Worm (Caenorhabditis elegans): Measurements from ENCODE around the gene tph-1.

Gene tph-1

DNA sequence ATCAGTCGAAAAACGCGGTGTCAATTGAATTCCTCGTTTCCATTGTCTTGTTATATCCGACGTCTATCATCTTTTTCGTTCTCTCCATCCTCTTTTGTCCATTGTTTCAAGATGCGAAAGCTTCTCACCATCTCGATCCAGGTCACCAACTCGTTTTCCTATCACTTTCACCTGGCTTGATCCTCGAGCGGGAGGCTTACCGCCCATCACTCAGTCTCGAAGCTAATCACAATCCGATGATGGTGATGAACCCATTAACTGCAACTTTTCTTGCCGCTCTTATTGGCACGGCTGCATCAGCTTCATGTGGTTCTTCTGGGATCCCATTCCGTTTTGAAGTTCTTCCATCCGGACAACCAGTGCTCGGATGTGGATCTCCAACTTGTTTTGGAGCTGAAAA is 18.2 kb upstream of the tph-1 start, which contains the start of gene wrt-1:
TSS of gene wrt-1 (plus strand) at position 53 of the 400 bp plus-strand sequence.
- TF ChIP-seq ama-1 (optimal IDR thresholded peaks at IDR 0.05) (no peak), flt-1 (GFP tag; IDR thresholded peaks at IDR 0.05) (no peak), tbx-11 (GFP tag; IDR thresholded peaks at IDR 0.05) (no peak), ceh-13 (GFP tag; optimal IDR thresholded peaks at IDR 0.05) (no peak), F13C5.2 (tag; optimal IDR thresholded peaks at IDR 0.05) (no peak), hmg-4 (GFP tag; optimal IDR thresholded peaks at IDR 0.05) (no peak), scrt-1 (GFP tag; IDR thresholded peaks at IDR 0.05) (no peak), sea-1 (GFP tag; conservative IDR thresholded peaks at IDR 0.05) (no peak), aly-1 (tag; optimal IDR thresholded peaks at IDR 0.05) (no peak), hnd-1 (tag; optimal IDR thresholded peaks at IDR 0.05) (no peak), tra-4 (tag; optimal IDR thresholded peaks at IDR 0.05) (no peak)

DNA sequence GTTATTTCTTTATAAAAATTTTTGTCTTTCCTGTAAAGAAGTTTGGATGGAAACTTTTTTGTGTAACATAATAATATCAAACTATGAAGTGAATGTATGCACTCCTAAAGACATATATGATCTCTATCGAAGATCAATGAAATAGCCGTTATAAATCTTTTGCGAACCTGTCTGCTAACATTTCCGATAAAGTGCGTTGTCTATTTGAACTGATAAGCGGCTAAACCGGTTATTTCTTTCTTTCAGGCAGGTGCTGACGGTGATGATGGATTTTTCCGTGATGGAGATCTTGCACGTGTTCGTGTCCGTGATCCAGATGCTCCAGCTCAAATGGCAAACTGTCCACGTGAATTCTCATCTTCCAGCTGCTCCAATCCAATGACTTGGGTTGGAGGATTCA is 17.7 kb upstream of the tph-1 start:
- TF ChIP-seq ets-7 (tag; optimal IDR thresholded peaks at IDR 0.05) (no peak), scrt-1 (GFP tag; IDR thresholded peaks at IDR 0.05) (no peak), hnd-1 (tag; optimal IDR thresholded peaks at IDR 0.05) (no peak), flt-1 (GFP tag; IDR thresholded peaks at IDR 0.05) (no peak), ceh-13 (GFP tag; optimal IDR thresholded peaks at IDR 0.05) (no peak), F13C5.2 (tag; optimal IDR thresholded peaks at IDR 0.05) (no peak)

DNA sequence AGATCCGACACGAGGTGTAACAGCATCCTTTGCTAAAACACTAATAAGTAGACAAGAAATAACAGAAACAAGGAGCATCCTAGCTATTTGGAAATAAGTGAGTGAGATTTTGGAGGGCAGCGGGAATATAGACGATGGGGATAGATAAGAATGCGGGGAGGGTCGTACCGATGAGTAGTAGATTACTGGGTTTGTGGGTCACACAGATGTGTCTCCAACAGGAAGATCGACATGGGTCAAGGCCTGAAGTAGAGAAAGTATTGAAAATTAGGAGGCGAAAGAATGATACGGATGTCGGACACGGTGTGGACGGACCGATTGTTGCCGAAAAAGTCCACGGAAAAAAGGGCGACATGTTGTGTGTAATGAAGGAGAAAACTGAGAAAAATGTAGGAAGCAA is 14.8 kb upstream of the tph-1 start, which contains the start of gene wrt-10:
TSS of gene wrt-10 (minus strand) at position 195 of the 400 bp plus-strand sequence.
- TF ChIP-seq hmg-4 (GFP tag; optimal IDR thresholded peaks at IDR 0.05) (no peak), sea-1 (GFP tag; conservative IDR thresholded peaks at IDR 0.05) (no peak), pes-1 (GFP tag; IDR thresholded peaks at IDR 0.05) (no peak), aly-1 (tag; optimal IDR thresholded peaks at IDR 0.05) (no peak), ceh-13 (GFP tag; optimal IDR thresholded peaks at IDR 0.05) (no peak), hnd-1 (tag; optimal IDR thresholded peaks at IDR 0.05) (no peak), ceh-36 (tag; optimal IDR thresholded peaks at IDR 0.05) (no peak), ets-7 (tag; optimal IDR thresholded peaks at IDR 0.05) (no peak), hmbx-1 (tag; optimal IDR thresholded peaks at IDR 0.05) (no peak), tra-4 (tag; optimal IDR thresholded peaks at IDR 0.05) (no peak), tbx-11 (GFP tag; IDR thresholded peaks at IDR 0.05) (no peak), scrt-1 (GFP tag; IDR thresholded peaks at IDR 0.05) (no peak), flt-1 (GFP tag; IDR thresholded peaks at IDR 0.05) (no peak), ama-1 (optimal IDR thresholded peaks at IDR 0.05) (no peak), tbx-37 (GFP tag; conservative IDR thresholded peaks at IDR 0.05) (no peak), F13C5.2 (tag; optimal IDR thresholded peaks at IDR 0.05) (no peak)

DNA sequence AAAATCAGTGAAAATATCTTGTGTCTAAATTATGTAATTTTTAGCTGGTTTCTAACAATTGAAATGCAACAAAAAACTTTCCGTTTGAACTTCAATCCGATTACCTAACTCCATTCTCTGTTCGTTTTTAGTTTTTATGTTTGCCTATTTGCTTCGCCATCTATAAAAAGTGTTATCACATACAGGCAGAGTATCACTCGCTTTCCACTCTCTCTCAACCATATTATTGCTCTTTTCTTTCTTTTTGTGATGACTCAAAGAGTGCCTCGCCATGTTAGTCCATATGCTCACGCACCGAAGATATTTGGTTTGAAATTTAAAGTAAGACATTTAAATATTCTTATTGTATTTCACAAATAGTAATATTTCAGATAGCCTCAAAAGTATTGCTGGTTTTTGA is 14.2 kb upstream of the tph-1 start, which contains the start of gene ZK1290.13:
TSS of gene ZK1290.13 (plus strand) at position 73 of the 400 bp plus-strand sequence.
- TF ChIP-seq F13C5.2 (tag; optimal IDR thresholded peaks at IDR 0.05) (no peak), B0310.2 (tag; optimal IDR thresholded peaks at IDR 0.05) (no peak), scrt-1 (GFP tag; IDR thresholded peaks at IDR 0.05) (no peak), aly-1 (tag; optimal IDR thresholded peaks at IDR 0.05) (no peak), ceh-36 (tag; optimal IDR thresholded peaks at IDR 0.05) (no peak), tra-4 (tag; optimal IDR thresholded peaks at IDR 0.05) (no peak), tbx-37 (GFP tag; conservative IDR thresholded peaks at IDR 0.05) (no peak), ceh-13 (GFP tag; optimal IDR thresholded peaks at IDR 0.05) (no peak), hnd-1 (tag; optimal IDR thresholded peaks at IDR 0.05) (no peak), flt-1 (GFP tag; IDR thresholded peaks at IDR 0.05) (no peak), ets-7 (tag; optimal IDR thresholded peaks at IDR 0.05) (no peak), hmbx-1 (tag; optimal IDR thresholded peaks at IDR 0.05) (no peak), tbx-11 (GFP tag; IDR thresholded peaks at IDR 0.05) (no peak), hmg-4 (GFP tag; optimal IDR thresholded peaks at IDR 0.05) (no peak), pes-1 (GFP tag; IDR thresholded peaks at IDR 0.05) (no peak), sea-1 (GFP tag; conservative IDR thresholded peaks at IDR 0.05) (no peak), ama-1 (optimal IDR thresholded peaks at IDR 0.05) (no peak)

DNA sequence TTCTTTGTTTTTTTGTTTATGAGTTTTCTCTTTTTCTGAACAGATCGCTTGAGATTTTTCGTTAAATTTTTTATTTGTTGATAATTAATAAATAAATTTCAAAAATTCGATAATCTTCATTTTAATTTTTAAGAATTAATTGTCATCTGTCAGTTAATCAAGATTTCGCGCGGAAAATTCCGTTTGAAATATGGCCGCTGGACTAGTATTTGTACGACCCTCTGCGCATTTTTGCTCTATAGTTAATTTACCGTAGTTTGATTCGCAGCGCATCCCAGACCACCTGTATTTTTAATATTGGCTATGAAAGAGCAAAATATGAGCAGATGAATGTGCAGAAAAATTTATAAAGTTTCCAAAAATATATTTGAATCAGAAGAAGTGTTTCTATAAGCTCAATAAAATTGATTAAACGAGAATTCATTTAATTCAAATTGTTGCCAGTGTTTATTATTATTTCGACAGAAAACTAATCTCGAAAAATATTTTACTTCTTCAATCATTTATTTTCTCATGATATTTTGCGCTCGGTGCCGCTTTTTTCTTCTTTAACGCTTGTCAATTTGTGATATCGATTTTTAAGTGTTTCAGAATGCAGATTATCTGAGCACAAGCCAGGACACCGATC is 11.4 kb upstream of the tph-1 start, which contains the start of gene nfi-1:
TSS of gene nfi-1 (plus strand) at position 578 of the 628 bp plus-strand sequence.
- no peak for TF ChIP-seq flt-1 (GFP tag; IDR thresholded peaks at IDR 0.05)
- TF ChIP-seq pes-1 (GFP tag; IDR thresholded peaks at IDR 0.05): no peak
- no peak for TF ChIP-seq tbx-11 (GFP tag; IDR thresholded peaks at IDR 0.05)
- no peak for TF ChIP-seq scrt-1 (GFP tag; IDR thresholded peaks at IDR 0.05)
- TF ChIP-seq ceh-13 (GFP tag; optimal IDR thresholded peaks at IDR 0.05): no peak
- TF ChIP-seq B0310.2 (tag; optimal IDR thresholded peaks at IDR 0.05): no peak
- no peak for TF ChIP-seq sea-1 (GFP tag; conservative IDR thresholded peaks at IDR 0.05)
- no peak for TF ChIP-seq hmbx-1 (tag; optimal IDR thresholded peaks at IDR 0.05)
- no peak for TF ChIP-seq aly-1 (tag; optimal IDR thresholded peaks at IDR 0.05)
- TF ChIP-seq ama-1 (optimal IDR thresholded peaks at IDR 0.05): no peak
- TF ChIP-seq ets-7 (tag; optimal IDR thresholded peaks at IDR 0.05): no peak
- TF ChIP-seq hmg-4 (GFP tag; optimal IDR thresholded peaks at IDR 0.05): no peak
- no peak for TF ChIP-seq tbx-37 (GFP tag; conservative IDR thresholded peaks at IDR 0.05)

DNA sequence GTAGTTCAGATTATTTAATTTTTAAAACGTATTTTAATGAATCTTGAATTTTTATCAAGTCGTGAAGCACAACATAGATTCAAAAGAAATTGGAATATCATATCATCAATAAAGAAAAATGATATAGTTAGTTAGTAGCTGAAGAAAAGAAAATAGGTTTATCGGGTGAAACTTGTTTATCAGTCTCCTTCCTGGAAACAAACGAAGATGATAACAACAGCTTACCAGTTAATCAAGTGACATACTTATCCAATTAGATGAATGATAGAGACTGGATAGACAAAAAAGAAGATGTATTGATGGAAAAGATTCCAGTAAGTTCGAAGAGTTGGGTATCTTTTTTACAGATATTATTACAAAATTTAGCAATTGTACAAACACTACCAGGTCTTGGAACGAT is 6.2 kb upstream of the tph-1 start:
- no peak for TF ChIP-seq hmg-4 (GFP tag; optimal IDR thresholded peaks at IDR 0.05)
- no peak for TF ChIP-seq scrt-1 (GFP tag; IDR thresholded peaks at IDR 0.05)
- no peak for TF ChIP-seq ama-1 (optimal IDR thresholded peaks at IDR 0.05)
- TF ChIP-seq hmbx-1 (tag; optimal IDR thresholded peaks at IDR 0.05): no peak
- TF ChIP-seq B0310.2 (tag; optimal IDR thresholded peaks at IDR 0.05): no peak
- no peak for TF ChIP-seq pes-1 (GFP tag; IDR thresholded peaks at IDR 0.05)
- TF ChIP-seq hnd-1 (tag; optimal IDR thresholded peaks at IDR 0.05): no peak
- no peak for TF ChIP-seq tbx-11 (GFP tag; IDR thresholded peaks at IDR 0.05)

DNA sequence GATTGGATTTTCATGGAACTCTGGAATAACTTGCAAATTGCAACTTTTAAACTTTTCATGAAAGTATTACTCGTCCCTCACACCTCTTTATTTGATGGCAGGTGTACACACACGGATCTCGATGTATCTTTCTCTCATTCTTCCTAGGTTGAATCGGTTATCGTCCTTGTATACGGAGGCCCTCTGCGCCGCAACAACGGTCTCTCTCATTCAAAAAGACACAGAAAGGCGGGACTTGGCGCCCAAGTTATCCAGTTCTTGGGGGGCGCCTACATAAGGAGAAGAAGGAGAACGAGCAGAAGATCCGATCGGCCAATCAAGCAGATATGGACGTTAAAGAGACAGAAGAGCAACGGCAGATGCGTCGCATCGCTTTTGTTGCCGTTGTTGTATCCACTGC is 5.3 kb upstream of the tph-1 start, which contains the start of gene rol-8:
TSS of gene rol-8 (plus strand) at position 301 of the 400 bp plus-strand sequence.
- TF ChIP-seq ama-1 (optimal IDR thresholded peaks at IDR 0.05): no peak
- TF ChIP-seq ets-7 (tag; optimal IDR thresholded peaks at IDR 0.05): no peak
